Fruit fly (Drosophila melanogaster) whole organism, embryonic: Measurements from ENCODE around the gene Pez.

Source experiments
- Adf1 ChIP-seq: fragments of 200-800 bp; sonication (Bioruptor generic); IDR thresholded peaks from 2 replicates; pipeline ENCODE4 v1.3.6; 2022; ENCODE audit warnings: missing biosample characterization, missing genetic modification characterization
- Asciz ChIP-seq: fragments of 200-800 bp; sonication (Bioruptor generic); optimal IDR thresholded peaks from 2 replicates; lab custom pipeline; 2017; ENCODE audit warnings: missing biosample characterization, mild to moderate bottlenecking, missing genetic modification characterization, missing genetic modification reagents
- Atf-2 ChIP-seq: fragments of 200-800 bp; sonication (Bioruptor generic); optimal IDR thresholded peaks from 2 replicates; lab custom pipeline; 2016; ENCODE audit warnings: missing biosample characterization, missing genetic modification characterization
- Awh ChIP-seq: fragments of 200-800 bp; sonication (Bioruptor generic); IDR thresholded peaks from 2 replicates; pipeline ENCODE4, ENCODE4 v1.3.6; 2022; ENCODE audit warnings: missing biosample characterization, missing genetic modification characterization
- BtbVII ChIP-seq: fragments of 200-800 bp; sonication (Bioruptor generic); optimal IDR thresholded peaks from 3 replicates; lab custom pipeline; 2017; ENCODE audit warnings: missing biosample characterization, mild to moderate bottlenecking, missing genetic modification characterization
- Bteb2 ChIP-seq: fragments of 200-800 bp; sonication (Bioruptor generic); optimal IDR thresholded peaks from 2 replicates; lab custom pipeline; 2016; ENCODE audit warnings: missing biosample characterization, missing genetic modification characterization
- CG10543 ChIP-seq: fragments of 200-800 bp; sonication (Bioruptor generic); optimal IDR thresholded peaks from 3 replicates; lab custom pipeline; 2017; ENCODE audit warnings: missing biosample characterization, mild to moderate bottlenecking, missing genetic modification characterization, moderate library complexity
- CG11085 ChIP-seq: fragments of 200-800 bp; sonication (Bioruptor generic); IDR thresholded peaks from 2 replicates; pipeline ENCODE4 v1.3.6; 2022; ENCODE audit warnings: missing biosample characterization, missing genetic modification characterization
- CG11093 ChIP-seq: fragments of 200-800 bp; sonication (Bioruptor generic); IDR thresholded peaks from 3 replicates; pipeline ENCODE4 v1.3.6; 2022; ENCODE audit warnings: missing biosample characterization, missing genetic modification characterization
- CG12942 ChIP-seq: fragments of 200-800 bp; sonication (Bioruptor generic); optimal IDR thresholded peaks from 3 replicates; lab custom pipeline; 2016; ENCODE audit warnings: missing biosample characterization, missing genetic modification characterization
- CG14965 ChIP-seq: fragments of 200-800 bp; sonication (Bioruptor generic); optimal IDR thresholded peaks from 2 replicates; lab custom pipeline; 2016; ENCODE audit warnings: missing biosample characterization, missing genetic modification characterization, borderline replicate concordance
- CG15073 ChIP-seq: fragments of 200-800 bp; sonication (Bioruptor generic); optimal IDR thresholded peaks from 2 replicates; lab custom pipeline; 2016; ENCODE audit warnings: missing biosample characterization, missing genetic modification characterization
- CG15601 ChIP-seq: fragments of 200-800 bp; sonication (Bioruptor generic); optimal IDR thresholded peaks from 3 replicates; lab custom pipeline; 2019; ENCODE audit warnings: missing biosample characterization, mild to moderate bottlenecking, missing genetic modification characterization, moderate library complexity
- CG17802 ChIP-seq: fragments of 200-800 bp; sonication (Bioruptor generic); optimal IDR thresholded peaks from 2 replicates; lab custom pipeline; 2018; ENCODE audit warnings: missing biosample characterization, mild to moderate bottlenecking, missing genetic modification characterization, moderate library complexity
- CG31365 ChIP-seq: fragments of 200-800 bp; sonication (Bioruptor generic); optimal IDR thresholded peaks from 2 replicates; lab custom pipeline; 2018; ENCODE audit warnings: missing biosample characterization, mild to moderate bottlenecking, missing genetic modification characterization
- CG3847 ChIP-seq: fragments of 200-800 bp; sonication (Bioruptor generic); IDR thresholded peaks from 2 replicates; pipeline ENCODE4 v1.3.6; 2022; ENCODE audit warnings: missing biosample characterization, missing genetic modification characterization
- CG42726 ChIP-seq: fragments of 200-800 bp; sonication (Bioruptor generic); IDR thresholded peaks from 2 replicates; pipeline ENCODE4 v1.3.6; 2022; ENCODE audit warnings: missing biosample characterization, missing genetic modification characterization; ENCODE audit not compliant: partially characterized antibody
- CG4617 ChIP-seq: fragments of 200-800 bp; sonication (Bioruptor generic); optimal IDR thresholded peaks from 3 replicates; lab custom pipeline; 2016; ENCODE audit warnings: missing biosample characterization, missing genetic modification characterization, borderline replicate concordance
- CG4730 ChIP-seq: fragments of 200-800 bp; sonication (Bioruptor generic); IDR thresholded peaks from 2 replicates; pipeline ENCODE4 v1.3.6; 2022; ENCODE audit warnings: missing biosample characterization, missing genetic modification characterization
- CG6654 ChIP-seq: fragments of 200-800 bp; sonication (Bioruptor generic); optimal IDR thresholded peaks from 2 replicates; lab custom pipeline; 2017; ENCODE audit warnings: missing biosample characterization, mild to moderate bottlenecking, missing genetic modification characterization
- CG6765 ChIP-seq: fragments of 200-800 bp; sonication (Bioruptor generic); optimal IDR thresholded peaks from 3 replicates; lab custom pipeline; 2017; ENCODE audit warnings: missing biosample characterization, mild to moderate bottlenecking, missing genetic modification characterization
- D ChIP-seq, 2 experiments: fragments of 200-800 bp in 1 of 2; fragments of >200 bp in 1 of 2; sonication (Bioruptor generic) in 1 of 2; optimal IDR thresholded peaks; 2 replicates in 1 of 2; 3 replicates in 1 of 2; lab custom pipeline; 2017; ENCODE audit warnings: mild to moderate bottlenecking in 1 of 2, missing biosample characterization in 1 of 2, missing genetic modification characterization in 1 of 2, missing genetic modification reagents in 1 of 2
- Hr51 ChIP-seq, 2 experiments: fragments of 200-800 bp; sonication (Bioruptor generic); optimal IDR thresholded peaks; 2 replicates in 1 of 2; 3 replicates in 1 of 2; lab custom pipeline; 2016 to 2018; ENCODE audit warnings: missing biosample characterization in 2 of 2, missing genetic modification characterization in 2 of 2, mild to moderate bottlenecking in 1 of 2, moderate library complexity in 1 of 2
- MBD-R2 ChIP-seq: fragments of 200-800 bp; sonication (Bioruptor generic); IDR thresholded peaks from 2 replicates; pipeline ENCODE4 v1.3.6; 2022; ENCODE audit warnings: missing biosample characterization, missing genetic modification characterization
- Mad ChIP-seq: fragments of 200-800 bp; sonication (Bioruptor generic); optimal IDR thresholded peaks from 2 replicates; lab custom pipeline; 2016; ENCODE audit warnings: missing biosample characterization, missing genetic modification characterization
- Med ChIP-seq: fragments of 200-800 bp; sonication (Bioruptor generic); peaks from one replicate; lab custom pipeline; 2016; ENCODE audit warnings: missing biosample characterization, missing genetic modification characterization, mild to moderate bottlenecking, inconsistent platforms, moderate library complexity
- Mes4 ChIP-seq: fragments of 200-800 bp; sonication (Bioruptor generic); optimal IDR thresholded peaks from 2 replicates; lab custom pipeline; 2016; ENCODE audit warnings: missing biosample characterization, missing genetic modification characterization
- Nf-YA ChIP-seq: fragments of 200-800 bp; sonication (Bioruptor generic); IDR thresholded peaks from 2 replicates; pipeline ENCODE4 v1.3.6; 2022; ENCODE audit warnings: missing biosample characterization, missing genetic modification characterization
- Sox102F ChIP-seq: fragments of 200-800 bp; sonication (Bioruptor generic); optimal IDR thresholded peaks from 2 replicates; lab custom pipeline; 2018; ENCODE audit warnings: missing biosample characterization, mild to moderate bottlenecking, missing genetic modification characterization, moderate library complexity
- Ssrp ChIP-seq: fragments of 200-800 bp; sonication (Bioruptor generic); optimal IDR thresholded peaks from 2 replicates; lab custom pipeline; 2018; ENCODE audit warnings: missing biosample characterization, mild to moderate bottlenecking, missing genetic modification characterization, moderate library complexity
- TFAM ChIP-seq: fragments of 200-800 bp; sonication (Bioruptor generic); optimal IDR thresholded peaks from 2 replicates; lab custom pipeline; 2017; ENCODE audit warnings: missing biosample characterization, missing genetic modification characterization, inconsistent platforms
- bab2 ChIP-seq: fragments of 200-800 bp; sonication (Bioruptor generic); optimal IDR thresholded peaks from 2 replicates; lab custom pipeline; 2016; ENCODE audit warnings: missing biosample characterization, missing genetic modification characterization
- bbx ChIP-seq: fragments of 200-800 bp; sonication (Bioruptor generic); IDR thresholded peaks from 2 replicates; pipeline ENCODE4 v1.3.6; 2022; ENCODE audit warnings: missing biosample characterization, missing genetic modification characterization; ENCODE audit not compliant: partially characterized antibody
- crc ChIP-seq: fragments of 200-800 bp; sonication (Bioruptor generic); optimal IDR thresholded peaks from 2 replicates; lab custom pipeline; 2016; ENCODE audit warnings: missing biosample characterization, missing genetic modification characterization
- dan ChIP-seq: fragments of 200-800 bp; sonication (Bioruptor generic); IDR thresholded peaks from 2 replicates; pipeline ENCODE4 v1.3.6; 2022; ENCODE audit warnings: missing biosample characterization, missing genetic modification characterization
- dmrt99B ChIP-seq: fragments of 200-800 bp; sonication (Bioruptor generic); optimal IDR thresholded peaks from 2 replicates; lab custom pipeline; 2018; ENCODE audit warnings: missing biosample characterization, mild to moderate bottlenecking, missing genetic modification characterization, moderate library complexity
- eve ChIP-seq, 2 experiments: fragments of >200 bp; optimal IDR thresholded peaks; 2 replicates each; lab custom pipeline; 2017; ENCODE audit warnings: missing biosample characterization in 2 of 2, missing genetic modification characterization in 2 of 2
- fd64A ChIP-seq: fragments of 200-800 bp; sonication (Bioruptor generic); optimal IDR thresholded peaks from 3 replicates; lab custom pipeline; 2018; ENCODE audit warnings: missing biosample characterization, mild to moderate bottlenecking, missing genetic modification characterization
- grn ChIP-seq: fragments of 200-800 bp; sonication (Bioruptor generic); optimal IDR thresholded peaks from 3 replicates; lab custom pipeline; 2017; ENCODE audit warnings: missing biosample characterization, missing genetic modification characterization
- ken ChIP-seq: fragments of 200-800 bp; sonication (Bioruptor generic); IDR thresholded peaks from 3 replicates; pipeline ENCODE4 v1.3.6; 2022; ENCODE audit warnings: missing biosample characterization, missing genetic modification characterization
- lola ChIP-seq, 3 experiments: fragments of >200 bp in 2 of 3; fragments of 200-800 bp in 1 of 3; sonication (Bioruptor generic) in 1 of 3; optimal IDR thresholded peaks; 2 replicates each; lab custom pipeline; 2017 to 2019; ENCODE audit warnings: missing biosample characterization in 3 of 3, missing genetic modification characterization in 3 of 3, mild to moderate bottlenecking in 1 of 3, moderate library complexity in 1 of 3
- mirr ChIP-seq: fragments of 200-800 bp; sonication (Bioruptor generic); optimal IDR thresholded peaks from 3 replicates; lab custom pipeline; 2018; ENCODE audit warnings: missing biosample characterization, mild to moderate bottlenecking, missing genetic modification characterization
- salm ChIP-seq: fragments of 200-800 bp; sonication (Bioruptor generic); optimal IDR thresholded peaks from 2 replicates; lab custom pipeline; 2018; ENCODE audit warnings: missing biosample characterization, mild to moderate bottlenecking, missing genetic modification characterization
- seq ChIP-seq: fragments of 200-800 bp; sonication (Bioruptor generic); IDR thresholded peaks from 2 replicates; pipeline ENCODE4 v1.3.6; 2022; ENCODE audit warnings: missing biosample characterization, missing genetic modification characterization
- shn ChIP-seq: fragments of 200-800 bp; sonication (Bioruptor generic); optimal IDR thresholded peaks from 3 replicates; lab custom pipeline; 2016; ENCODE audit warnings: missing biosample characterization, missing genetic modification characterization
- stwl ChIP-seq: fragments of 200-800 bp; sonication (Bioruptor generic); optimal IDR thresholded peaks from 3 replicates; lab custom pipeline; 2018; ENCODE audit warnings: missing biosample characterization, mild to moderate bottlenecking, missing genetic modification characterization, moderate library complexity
- sug ChIP-seq: fragments of 200-800 bp; optimal IDR thresholded peaks from 2 replicates; lab custom pipeline; 2019; ENCODE audit warnings: missing biosample characterization, mild to moderate bottlenecking, missing genetic modification characterization, moderate library complexity
- unpg ChIP-seq: fragments of 200-800 bp; sonication (Bioruptor generic); optimal IDR thresholded peaks from 3 replicates; lab custom pipeline; 2018; ENCODE audit warnings: missing biosample characterization, mild to moderate bottlenecking, missing genetic modification characterization, moderate library complexity

The Pez gene

DNA sequence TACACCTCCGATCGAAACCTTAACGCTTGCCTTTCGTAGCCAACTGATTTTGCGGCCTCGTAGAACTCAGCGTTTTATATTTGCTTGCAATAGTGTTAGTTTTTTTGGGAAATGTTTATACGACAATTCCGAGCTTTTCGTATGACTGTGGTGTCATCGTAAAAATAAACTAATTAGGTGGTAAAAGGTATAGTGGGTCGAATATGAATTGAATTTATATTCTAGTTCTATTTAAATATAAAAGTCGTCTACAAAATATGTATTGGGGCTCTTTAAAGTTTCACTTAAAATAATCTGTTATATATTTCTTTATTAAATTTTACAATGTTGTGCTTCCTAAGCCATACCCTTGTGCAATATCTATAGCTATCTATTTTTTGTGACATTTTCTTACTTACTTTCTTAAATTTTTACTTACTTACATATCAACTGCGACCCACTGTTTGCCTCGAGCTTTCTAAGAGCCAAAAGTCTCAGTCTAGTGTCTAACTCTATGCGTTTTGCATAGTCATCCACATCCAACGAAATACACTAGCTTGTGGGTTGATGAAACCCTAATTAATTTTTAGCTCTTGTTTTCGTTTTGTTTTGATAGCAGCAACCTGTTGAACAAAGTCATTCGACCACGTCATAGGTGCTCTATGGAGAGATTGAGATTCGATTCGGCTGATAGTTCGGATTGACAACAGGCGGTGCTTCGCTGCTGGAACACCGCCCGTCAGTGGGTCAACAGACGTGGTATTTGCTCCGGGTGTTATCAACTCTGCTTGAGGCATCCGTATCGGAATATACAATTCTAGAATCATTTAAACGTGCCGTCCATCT is 12.7 kb upstream of the Pez start, which contains the start of gene CG9498 (continued):
- peak; percentile 69 for TF ChIP-seq Sox102F (GFP tag; lab: Kevin White, UChicago)
- peak; percentile 82 for TF ChIP-seq CG6765 (GFP tag; lab: Kevin White, UChicago)
- peak; percentile 40; the same call in 1 of the 3 replicates for TF ChIP-seq CG11093 (GFP tag; lab: Robert Waterston, UW)
- TF ChIP-seq crc = no peak
- TF ChIP-seq mirr (GFP tag; lab: Kevin White, UChicago) = peak; percentile 81
- TF ChIP-seq Asciz = peak; percentile 80
- no peak for TF ChIP-seq CG31365 (tag; lab: Kevin White, UChicago)
- no peak for TF ChIP-seq TFAM (GFP tag; lab: Kevin White, UChicago)
- peak in 1 of 3 experiments; percentile 9 for TF ChIP-seq lola (GFP tag; optimal IDR thresholded peaks at IDR 0.05; lab: Kevin White, UChicago)
- no peak for TF ChIP-seq bbx (GFP tag; lab: Robert Waterston, UW)
- no peak for TF ChIP-seq stwl (tag; lab: Kevin White, UChicago)
- no peak for TF ChIP-seq Atf-2 (GFP tag; lab: Kevin White, UChicago)
- no peak for TF ChIP-seq Mad (GFP tag; lab: Kevin White, UChicago)
- TF ChIP-seq eve (GFP tag; optimal IDR thresholded peaks at IDR 0.05; lab: Kevin White, UChicago) = no peak
- peak; percentile 93 for TF ChIP-seq dmrt99B (tag; lab: Kevin White, UChicago)
- peak; percentile 58 for TF ChIP-seq CG6654 (GFP tag; lab: Kevin White, UChicago)
- peak; percentile 7 for TF ChIP-seq Bteb2 (GFP tag; lab: Kevin White, UChicago)
- TF ChIP-seq salm (tag; lab: Kevin White, UChicago) = peak; percentile 69
- TF ChIP-seq seq (GFP tag; lab: Robert Waterston, UW) = peak; percentile 80
- TF ChIP-seq CG12942 (GFP tag; lab: Kevin White, UChicago) = peak; percentile 14
- TF ChIP-seq MBD-R2 (GFP tag; lab: Robert Waterston, UW) = peak; percentile 14; the same call in 1 of the 2 replicates
- no peak for TF ChIP-seq ken (GFP tag; lab: Robert Waterston, UW)
- TF ChIP-seq CG17802 = no peak
- no peak for TF ChIP-seq bab2 (GFP tag; lab: Kevin White, UChicago)
- no peak for TF ChIP-seq CG14965 (GFP tag; lab: Kevin White, UChicago)
- TF ChIP-seq Med (GFP tag; lab: Kevin White, UChicago) = peak; percentile 73
- TF ChIP-seq CG42726 (GFP tag; lab: Robert Waterston, UW) = no peak
- no peak for TF ChIP-seq CG15073 (GFP tag; lab: Kevin White, UChicago)
- peak; percentile 65 for TF ChIP-seq CG4730 (GFP tag; lab: Robert Waterston, UW)
- peak; percentile 85 for TF ChIP-seq unpg
- TF ChIP-seq dan = no peak
- TF ChIP-seq grn (GFP tag; lab: Kevin White, UChicago) = peak; percentile 92
- no peak for TF ChIP-seq shn (GFP tag; lab: Kevin White, UChicago)
- TF ChIP-seq Nf-YA = no peak
- TF ChIP-seq D (optimal IDR thresholded peaks at IDR 0.05; lab: Kevin White, UChicago) = no peak
- TF ChIP-seq D (GFP tag; optimal IDR thresholded peaks at IDR 0.05; lab: Kevin White, UChicago) = peak; percentile 51
- TF ChIP-seq Awh = peak; percentile 72
- TF ChIP-seq CG10543 (GFP tag; lab: Kevin White, UChicago) = peak; percentile 69
- peak; percentile 76 for TF ChIP-seq CG3847 (GFP tag; lab: Robert Waterston, UW)
- peak; percentile 47 for TF ChIP-seq Ssrp (tag; lab: Kevin White, UChicago)
- no peak for TF ChIP-seq sug (tag; lab: Kevin White, UChicago)
- peak; percentile 35 for TF ChIP-seq CG15601
- TF ChIP-seq Hr51 (GFP tag; optimal IDR thresholded peaks at IDR 0.05; lab: Kevin White, UChicago) = peak in 1 of 2 experiments; percentile 91
- no peak for TF ChIP-seq fd64A
- peak; percentile 70 for TF ChIP-seq Adf1 (GFP tag; lab: Robert Waterston, UW)
- TF ChIP-seq CG11085 (GFP tag; lab: Robert Waterston, UW) = peak; percentile 85
- peak; percentile 92 for TF ChIP-seq BtbVII (GFP tag; lab: Kevin White, UChicago)
- no peak for TF ChIP-seq Mes4 (GFP tag; lab: Kevin White, UChicago)
- no peak for TF ChIP-seq CG4617 (GFP tag; lab: Kevin White, UChicago)
